Fruit fly (Drosophila melanogaster): Measurements from ENCODE around the gene CG5510.

Gene CG5510

dm6 chr3R:24163556-24164022 lies 5.8 kb downstream of the CG5510 start, which contains the start of gene Apc2 (continued):
- TF ChIP-seq ss (GFP tag; optimal IDR thresholded peaks at IDR 0.05) (peak in 1 of 2 experiments; percentile 13), CG7368 (GFP tag; optimal IDR thresholded peaks at IDR 0.05) (no peak), Gug (GFP tag; IDR thresholded peaks at IDR 0.05) (peak; percentile 45; the same call in 1 of the 2 replicates), spab (GFP tag; optimal IDR thresholded peaks at IDR 0.05) (no peak), Hr38 (GFP tag; optimal IDR thresholded peaks at IDR 0.05) (no peak), CG1621 (tag; optimal IDR thresholded peaks at IDR 0.05) (no peak), CG8119 (GFP tag; IDR thresholded peaks at IDR 0.05) (no peak), CG10669 (GFP tag; optimal IDR thresholded peaks at IDR 0.05) (no peak), cyc (GFP tag; optimal IDR thresholded peaks at IDR 0.05) (peak; percentile 56), fd59A (GFP tag; optimal IDR thresholded peaks at IDR 0.05) (no peak), Ets21C (GFP tag; optimal IDR thresholded peaks at IDR 0.05) (no peak), lz (GFP tag; optimal IDR thresholded peaks at IDR 0.05) (peak; percentile 76), CG31627 (GFP tag; optimal IDR thresholded peaks at IDR 0.05) (peak; percentile 42), CG11294 (GFP tag; IDR thresholded peaks at IDR 0.05) (no peak), dsx (GFP tag; optimal IDR thresholded peaks at IDR 0.05; ENCODE audit: poor library complexity, severe bottlenecking) (peak; percentile 56), CG3919 (GFP tag; optimal IDR thresholded peaks at IDR 0.05) (peak; percentile 58), CG3032 (tag; optimal IDR thresholded peaks at IDR 0.05) (peak; percentile 64), CG32006 (GFP tag; optimal IDR thresholded peaks at IDR 0.05) (peak; percentile 69), CG6163 (GFP tag; IDR thresholded peaks at IDR 0.05) (peak; percentile 71), Ets96B (tag; optimal IDR thresholded peaks at IDR 0.05) (peak; percentile 56)

- TF ChIP-seq fd85E (GFP tag; optimal IDR thresholded peaks at IDR 0.05) (no peak), CG3919 (GFP tag; optimal IDR thresholded peaks at IDR 0.05) (no peak), Sox102F (GFP tag; optimal IDR thresholded peaks at IDR 0.05) (no peak), CG10631 (GFP tag; optimal IDR thresholded peaks at IDR 0.05) (no peak), CG10669 (GFP tag; optimal IDR thresholded peaks at IDR 0.05) (no peak), Met (GFP tag; optimal IDR thresholded peaks at IDR 0.05) (no peak), CG8319 (GFP tag; optimal IDR thresholded peaks at IDR 0.05) (no peak), Eip75B (GFP tag; optimal IDR thresholded peaks at IDR 0.05) (no peak), OdsH (GFP tag; optimal IDR thresholded peaks at IDR 0.05) (no peak), eg (GFP tag; IDR thresholded peaks at IDR 0.05) (no peak), Hr38 (GFP tag; optimal IDR thresholded peaks at IDR 0.05) (no peak), cyc (GFP tag; optimal IDR thresholded peaks at IDR 0.05) (no peak), Hr39 (GFP tag; optimal IDR thresholded peaks at IDR 0.05) (no peak), CG8632 (GFP tag; optimal IDR thresholded peaks at IDR 0.05) (no peak), CG6276 (GFP tag; optimal IDR thresholded peaks at IDR 0.05) (no peak)
Measured at dm6 chr3R:24162774-24163555, 6.4 kb downstream of the CG5510 start, which contains the start of gene mRpS24. Gene mRpS24, minus strand, starts transcription at chr3R:24163545.

dm6 chr3R:24161173-24161811 lies 8.1 kb downstream of the CG5510 start, which contains the start of the genes Myo95E and TBC1d7:
Gene Myo95E, minus strand, starts transcription at chr3R:24161498.
Gene TBC1d7, plus strand, starts transcription at chr3R:24161727.
- TF ChIP-seq Ets21C (GFP tag; optimal IDR thresholded peaks at IDR 0.05) (peak; percentile 70), CG31627 (GFP tag; optimal IDR thresholded peaks at IDR 0.05) (peak; percentile 76), CG11902 (GFP tag; optimal IDR thresholded peaks at IDR 0.05) (peak; percentile 90), Blimp-1 (GFP tag; optimal IDR thresholded peaks at IDR 0.05) (no peak), ss (GFP tag; optimal IDR thresholded peaks at IDR 0.05) (peak in 1 of 2 experiments; percentile 86), dac (GFP tag; optimal IDR thresholded peaks at IDR 0.05) (peak; percentile 79), CG7368 (GFP tag; optimal IDR thresholded peaks at IDR 0.05) (peak; percentile 81), CG3919 (GFP tag; optimal IDR thresholded peaks at IDR 0.05) (peak; percentile 90), Sox14 (GFP tag; optimal IDR thresholded peaks at IDR 0.05) (no peak), CG32006 (GFP tag; optimal IDR thresholded peaks at IDR 0.05) (peak; percentile 91), Lpt (GFP tag; optimal IDR thresholded peaks at IDR 0.05) (peak; percentile 82), spab (GFP tag; optimal IDR thresholded peaks at IDR 0.05) (no peak), Eip78C (GFP tag) (peak; percentile 94), topi (GFP tag; optimal IDR thresholded peaks at IDR 0.05) (peak; percentile 87), fd59A (GFP tag; optimal IDR thresholded peaks at IDR 0.05) (peak; percentile 72), CG34406 (GFP tag; optimal IDR thresholded peaks at IDR 0.05) (peak; percentile 92), fd85E (GFP tag; optimal IDR thresholded peaks at IDR 0.05) (no peak), CG1621 (tag; optimal IDR thresholded peaks at IDR 0.05) (no peak), CG15336 (GFP tag; IDR thresholded peaks at IDR 0.05) (peak; percentile 92), salr (GFP tag; optimal IDR thresholded peaks at IDR 0.05) (peak in 1 of 2 experiments; percentile 80), Smox (GFP tag; optimal IDR thresholded peaks at IDR 0.05) (no peak), CG6808 (GFP tag; optimal IDR thresholded peaks at IDR 0.05) (no peak), Sox102F (GFP tag; optimal IDR thresholded peaks at IDR 0.05) (no peak), Met (GFP tag; optimal IDR thresholded peaks at IDR 0.05) (no peak), Hr39 (GFP tag; optimal IDR thresholded peaks at IDR 0.05) (peak; percentile 72), CG9139 (GFP tag; optimal IDR thresholded peaks at IDR 0.05) (peak; percentile 67)
